Worm (Caenorhabditis elegans) whole organism, L4/young adult: ENCODE data around the gene daf-22.

Experiments
- W03F9.2 ChIP-seq: fragments of 150-350 bp; optimal IDR thresholded peaks from 2 replicates; lab custom pipeline; 2014; ENCODE audit warnings: missing biosample characterization, missing genetic modification characterization
- dao-5 ChIP-seq: sonication (generic microtip); optimal IDR thresholded peaks from 2 replicates; lab custom pipeline; 2016; ENCODE audit warnings: missing genotype, missing genetic modification characterization, moderate library complexity, missing compliant biosample characterization
- him-1 ChIP-seq: sonication (generic microtip); optimal IDR thresholded peaks from 2 replicates; lab custom pipeline; 2016; ENCODE audit warnings: missing genotype, missing genetic modification reagents, missing genetic modification characterization, missing compliant biosample characterization

Gene daf-22

ce11 chrII:12410107-12410506 is 15.4 kb downstream of the daf-22 start, which contains the start of gene F57G9.3:
F57G9.3 (minus strand) TSS chrII:12410207.
- TF ChIP-seq him-1 = no peak
- TF ChIP-seq W03F9.2 (tag; lab: Kevin White, UChicago) = no peak
- TF ChIP-seq dao-5 = no peak

ce11 chrII:12408717-12409116 is 16.8 kb downstream of the daf-22 start, which contains the start of gene sre-31:
sre-31 (minus strand) TSS chrII:12408817.
- TF ChIP-seq dao-5 (no peak), W03F9.2 (tag; lab: Kevin White, UChicago) (no peak), him-1 (no peak)

- TF ChIP-seq him-1 = no peak
- no peak for TF ChIP-seq dao-5
- no peak for TF ChIP-seq W03F9.2 (tag; lab: Kevin White, UChicago)
Observed at ce11 chrII:12406394-12406793, 19.1 kb downstream of the daf-22 start, which contains the start of gene sre-30. sre-30 (minus strand) TSS chrII:12406494.

ce11 chrII:12401791-12402190 is 23.7 kb downstream of the daf-22 start, which contains the start of gene sre-29:
sre-29 (minus strand) TSS chrII:12401891.
- no peak for TF ChIP-seq W03F9.2 (tag; lab: Kevin White, UChicago)
- no peak for TF ChIP-seq dao-5
- TF ChIP-seq him-1 = no peak

ce11 chrII:12397656-12398055 is 27.8 kb downstream of the daf-22 start, which contains the start of gene F57G9.7:
F57G9.7 (minus strand) TSS chrII:12397756.
- TF ChIP-seq him-1 (no peak), W03F9.2 (tag; lab: Kevin White, UChicago) (no peak), dao-5 (no peak)

- TF ChIP-seq dao-5 (no peak), W03F9.2 (tag; lab: Kevin White, UChicago) (no peak), him-1 (no peak)
Observed at ce11 chrII:12394138-12394537, 31.4 kb downstream of the daf-22 start.

- TF ChIP-seq him-1 (no peak), dao-5 (no peak), W03F9.2 (tag; lab: Kevin White, UChicago) (no peak)
Observed at ce11 chrII:12393690-12394089, 31.8 kb downstream of the daf-22 start, which contains the start of gene Y57A10B.7. Y57A10B.7 (minus strand) TSS chrII:12393790.

- TF ChIP-seq him-1 (no peak), dao-5 (no peak), W03F9.2 (tag; lab: Kevin White, UChicago) (no peak)
Observed at ce11 chrII:12389783-12390182, 35.7 kb downstream of the daf-22 start, which contains the start of gene Y57A10B.6. Y57A10B.6 (plus strand) TSS chrII:12390083.

ce11 chrII:12387980-12388379 is 37.5 kb downstream of the daf-22 start, which contains the start of gene sre-41:
sre-41 (plus strand) TSS chrII:12388280.
- TF ChIP-seq W03F9.2 (tag; lab: Kevin White, UChicago) = no peak
- no peak for TF ChIP-seq dao-5
- no peak for TF ChIP-seq him-1

ce11 chrII:12387487-12387886 is 38.0 kb downstream of the daf-22 start:
- TF ChIP-seq W03F9.2 (tag; lab: Kevin White, UChicago) (no peak), dao-5 (no peak), him-1 (no peak)

- TF ChIP-seq W03F9.2 (tag; lab: Kevin White, UChicago) (no peak), dao-5 (no peak), him-1 (no peak)
Observed at ce11 chrII:12386781-12387180, 38.7 kb downstream of the daf-22 start, which contains the start of gene sre-42. sre-42 (minus strand) TSS chrII:12386881.

ce11 chrII:12385815-12386214 is 39.7 kb downstream of the daf-22 start:
- TF ChIP-seq him-1 (no peak), dao-5 (no peak), W03F9.2 (tag; lab: Kevin White, UChicago) (no peak)

- TF ChIP-seq W03F9.2 (tag; lab: Kevin White, UChicago) (no peak), dao-5 (no peak), him-1 (peak; percentile 11)
Observed at ce11 chrII:12382625-12383562, 42.6 kb downstream of the daf-22 start, which contains the start of gene btb-14. btb-14 (plus strand) TSS chrII:12383463.

- TF ChIP-seq W03F9.2 (tag; lab: Kevin White, UChicago) (no peak), dao-5 (no peak), him-1 (no peak)
Observed at ce11 chrII:12380888-12381287, 44.6 kb downstream of the daf-22 start.

ce11 chrII:12379430-12379829 is 46.1 kb downstream of the daf-22 start, which contains the start of gene marc-5:
marc-5 (minus strand) TSS chrII:12379530.
- no peak for TF ChIP-seq him-1
- TF ChIP-seq dao-5 = no peak
- no peak for TF ChIP-seq W03F9.2 (tag; lab: Kevin White, UChicago)
